Worm (Caenorhabditis elegans): ENCODE data around the gene ttr-40.

DNA sequence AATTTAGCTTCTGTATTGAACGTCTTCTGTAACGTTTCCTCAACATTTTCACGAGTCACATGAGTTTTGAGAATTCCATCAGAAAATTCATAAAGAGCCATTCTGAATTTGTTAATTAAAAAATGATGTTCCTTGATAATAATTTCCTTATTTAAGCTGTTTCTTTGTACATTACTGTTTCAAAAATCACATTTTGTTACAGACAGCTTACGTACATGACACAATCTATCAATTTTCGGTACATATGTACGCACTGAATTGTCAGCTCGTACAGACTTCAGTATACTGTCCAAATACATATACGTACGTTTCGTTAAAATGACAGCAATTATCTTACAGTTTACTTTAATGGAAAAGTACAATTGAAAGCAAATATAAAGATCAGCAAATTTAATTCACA is 21.1 kb upstream of the ttr-40 start, which contains the start of gene E02C12.19:
- TF ChIP-seq dao-5 (tag; optimal IDR thresholded peaks at IDR 0.05) (no peak), W03F9.2 (tag; optimal IDR thresholded peaks at IDR 0.05) (no peak)
